Fruit fly (Drosophila melanogaster): ENCODE results near the gene CG15715.

The CG15715 gene

dm6 chr3L:15787406-15787805, 49.9 kb downstream of the CG15715 start (continued):
- TF ChIP-seq Aef1 (GFP tag; IDR thresholded peaks at IDR 0.05) (no peak), Hmr (GFP tag; optimal IDR thresholded peaks at IDR 0.05) (peak; percentile 53), CG15269 (tag; optimal IDR thresholded peaks at IDR 0.05) (peak; percentile 42), CG7786 (GFP tag; optimal IDR thresholded peaks at IDR 0.05) (no peak), ac (GFP tag; optimal IDR thresholded peaks at IDR 0.05) (no peak), CG5953 (GFP tag; IDR thresholded peaks at IDR 0.05) (no peak), CG10267 (tag; optimal IDR thresholded peaks at IDR 0.05) (peak; percentile 79), Ets97D (GFP tag; optimal IDR thresholded peaks at IDR 0.05) (no peak), Hsf (GFP tag; optimal IDR thresholded peaks at IDR 0.05) (no peak), CG11093 (GFP tag; IDR thresholded peaks at IDR 0.05) (no peak), repo (GFP tag; optimal IDR thresholded peaks at IDR 0.05) (no peak), nom (GFP tag; optimal IDR thresholded peaks at IDR 0.05) (no peak), Awh (GFP tag; IDR thresholded peaks at IDR 0.05) (no peak), tll (GFP tag; optimal IDR thresholded peaks at IDR 0.05) (peak in 1 of 2 experiments; percentile 41), esg (GFP tag; conservative IDR thresholded peaks at IDR 0.05) (0 out of 2 replicates have a peak, but pooled peaks have one; percentile 14), vvl (GFP tag; IDR thresholded peaks at IDR 0.05) (peak; percentile 61; the same call in 1 of the 2 replicates), HmgZ (tag; optimal IDR thresholded peaks at IDR 0.05) (no peak), fd96Cb (tag; optimal IDR thresholded peaks at IDR 0.05) (peak; percentile 53), tin (GFP tag; optimal IDR thresholded peaks at IDR 0.05) (peak; percentile 47), pros (GFP tag; optimal IDR thresholded peaks at IDR 0.05) (peak; percentile 59), NfI (GFP tag; optimal IDR thresholded peaks at IDR 0.05) (no peak), CG12071 (GFP tag; optimal IDR thresholded peaks at IDR 0.05) (no peak), CG6791 (GFP tag; IDR thresholded peaks at IDR 0.05; ENCODE audit: partially characterized antibody) (no peak), ato (GFP tag; IDR thresholded peaks at IDR 0.05; ENCODE audit: partially characterized antibody) (no peak), z (GFP tag; IDR thresholded peaks at IDR 0.05) (no peak), CG9609 (GFP tag; optimal IDR thresholded peaks at IDR 0.05) (no peak), CG8478 (optimal IDR thresholded peaks at IDR 0.05) (no peak), NFAT (GFP tag; IDR thresholded peaks at IDR 0.05) (no peak), Fer1 (GFP tag; optimal IDR thresholded peaks at IDR 0.05) (peak; percentile 46), Myb (GFP tag; optimal IDR thresholded peaks at IDR 0.05) (no peak), gcm (GFP tag; optimal IDR thresholded peaks at IDR 0.05) (peak; percentile 65), Tbp (GFP tag; optimal IDR thresholded peaks at IDR 0.05) (no peak), CG2202 (tag; optimal IDR thresholded peaks at IDR 0.05) (peak; percentile 43), CG8281 (tag; optimal IDR thresholded peaks at IDR 0.05) (peak; percentile 4), ems (GFP tag; optimal IDR thresholded peaks at IDR 0.05) (no peak), Antp (GFP tag; optimal IDR thresholded peaks at IDR 0.05) (no peak), CG14860 (GFP tag; IDR thresholded peaks at IDR 0.05; ENCODE audit: partially characterized antibody) (no peak), CG4404 (GFP tag; IDR thresholded peaks at IDR 0.05) (peak; percentile 44; the same call in 1 of the 2 replicates), CG12391 (tag; optimal IDR thresholded peaks at IDR 0.05) (peak; percentile 77), stwl (tag; optimal IDR thresholded peaks at IDR 0.05) (no peak), CG31441 (GFP tag; IDR thresholded peaks at IDR 0.05) (peak; percentile 81), sr (GFP tag; IDR thresholded peaks at IDR 0.05) (no peak), E2f2 (GFP tag; IDR thresholded peaks at IDR 0.05) (no peak; the same call in 1 of the 2 replicates), Dip3 (GFP tag; optimal IDR thresholded peaks at IDR 0.05) (no peak), pfk (GFP tag; optimal IDR thresholded peaks at IDR 0.05) (no peak), scrt (GFP tag; optimal IDR thresholded peaks at IDR 0.05) (peak; percentile 27), kay (GFP tag; optimal IDR thresholded peaks at IDR 0.05) (no peak), CG12219 (GFP tag; optimal IDR thresholded peaks at IDR 0.05) (no peak), Meics (GFP tag; optimal IDR thresholded peaks at IDR 0.05) (peak; percentile 13), CG6254 (GFP tag; optimal IDR thresholded peaks at IDR 0.05) (peak; percentile 31), schlank (tag; optimal IDR thresholded peaks at IDR 0.05) (no peak)

Measured in whole organism, embryonic.